Fruit fly (Drosophila melanogaster): ENCODE results near the gene CG43317.

Gene CG43317

DNA sequence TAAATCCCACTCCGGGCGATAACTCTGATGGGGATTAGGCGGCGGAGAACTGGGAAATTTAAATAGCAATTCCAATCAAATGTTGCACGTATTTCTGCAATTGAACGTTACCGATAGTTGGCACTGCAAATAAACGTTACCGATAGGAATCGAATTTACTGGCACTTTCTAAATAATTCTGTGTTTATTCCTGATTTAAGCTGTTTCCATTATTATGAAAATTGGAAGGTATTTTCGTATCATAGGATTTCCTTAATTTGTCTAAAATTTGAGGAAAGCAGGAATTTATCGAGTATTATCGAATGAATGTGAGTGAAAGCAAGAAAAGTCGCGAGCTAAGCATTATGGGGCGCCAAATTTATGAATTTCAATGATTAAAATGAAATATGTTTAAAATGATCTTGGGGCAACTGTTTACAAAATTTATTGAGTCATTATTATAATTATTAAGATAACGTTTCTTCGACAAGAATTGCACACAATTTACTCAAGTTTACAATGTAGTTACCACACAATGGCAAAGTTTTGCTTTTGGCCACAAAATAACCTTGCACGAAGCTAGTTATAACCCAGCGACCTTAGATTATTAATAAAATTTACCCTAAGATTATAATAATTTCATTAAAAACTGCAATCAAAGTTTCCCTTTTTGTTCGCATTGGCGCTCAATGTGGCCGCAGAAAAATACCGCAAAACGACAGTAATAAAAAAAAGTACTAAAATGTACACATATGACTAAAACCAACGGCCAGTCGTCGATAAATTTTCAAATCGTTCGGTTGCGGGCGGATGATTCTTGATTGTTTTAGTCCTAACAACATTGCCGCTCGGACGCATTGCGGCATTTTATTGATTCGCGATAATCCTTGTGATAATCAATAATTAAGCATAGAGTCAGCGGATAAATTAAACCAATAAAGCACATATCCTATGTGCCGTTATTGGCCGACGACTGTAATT is 30.4 kb downstream of the CG43317 start, which contains the start of gene alpha-Man-IIb (continued):
- TF ChIP-seq cg (GFP tag; optimal IDR thresholded peaks at IDR 0.05) (peak; percentile 70), CG9932 (GFP tag; IDR thresholded peaks at IDR 0.05) (no peak), sr (GFP tag; IDR thresholded peaks at IDR 0.05) (no peak), crp (GFP tag; optimal IDR thresholded peaks at IDR 0.05) (peak in 1 of 2 experiments; percentile 71), CG8359 (GFP tag; optimal IDR thresholded peaks at IDR 0.05; ENCODE audit: borderline replicate concordance) (no peak), CG4404 (GFP tag; IDR thresholded peaks at IDR 0.05) (no peak), gce (GFP tag; IDR thresholded peaks at IDR 0.05) (no peak), CG6272 (GFP tag; IDR thresholded peaks at IDR 0.05) (no peak), Usf (GFP tag; optimal IDR thresholded peaks at IDR 0.05) (no peak), eyg (GFP tag; optimal IDR thresholded peaks at IDR 0.05) (no peak), D19A (tag; optimal IDR thresholded peaks at IDR 0.05) (no peak), Camta (GFP tag; optimal IDR thresholded peaks at IDR 0.05) (peak; percentile 22), dan (GFP tag; IDR thresholded peaks at IDR 0.05) (no peak), Xbp1 (GFP tag; optimal IDR thresholded peaks at IDR 0.05) (peak; percentile 35), CG11504 (tag; optimal IDR thresholded peaks at IDR 0.05) (no peak), ken (GFP tag; IDR thresholded peaks at IDR 0.05) (no peak), Nf-YC (tag; optimal IDR thresholded peaks at IDR 0.05) (peak; percentile 35), lab (GFP tag; optimal IDR thresholded peaks at IDR 0.05) (no peak), slbo (GFP tag; IDR thresholded peaks at IDR 0.05) (peak; percentile 50; the same call in 1 of the 2 replicates), Meics (GFP tag; optimal IDR thresholded peaks at IDR 0.05) (peak; percentile 31), dmrt11E (tag; optimal IDR thresholded peaks at IDR 0.05) (no peak), CG8944 (GFP tag; optimal IDR thresholded peaks at IDR 0.05) (no peak), ara (GFP tag; IDR thresholded peaks at IDR 0.05) (no peak), tap (tag; optimal IDR thresholded peaks at IDR 0.05) (no peak), CG2120 (GFP tag; optimal IDR thresholded peaks at IDR 0.05) (peak; percentile 9), Dek (tag; optimal IDR thresholded peaks at IDR 0.05) (peak; percentile 51), CG15601 (tag; optimal IDR thresholded peaks at IDR 0.05) (no peak), CG34376 (GFP tag; optimal IDR thresholded peaks at IDR 0.05) (peak; percentile 29), CG10979 (tag; optimal IDR thresholded peaks at IDR 0.05) (no peak), h (optimal IDR thresholded peaks at IDR 0.05) (no peak), Sox100B (GFP tag; optimal IDR thresholded peaks at IDR 0.05) (no peak), Sry-δ (GFP tag; optimal IDR thresholded peaks at IDR 0.05) (peak; percentile 64), Taf1 (GFP tag; IDR thresholded peaks at IDR 0.05) (no peak), CG4854 (GFP tag; optimal IDR thresholded peaks at IDR 0.05) (no peak), tll (GFP tag; optimal IDR thresholded peaks at IDR 0.05) (no peak), CHES-1-like (GFP tag; optimal IDR thresholded peaks at IDR 0.05) (peak; percentile 19), Hr3 (GFP tag; optimal IDR thresholded peaks at IDR 0.05) (no peak), CG7271 (tag; optimal IDR thresholded peaks at IDR 0.05) (no peak), CG33213 (GFP tag; optimal IDR thresholded peaks at IDR 0.05) (peak; percentile 42), ro (GFP tag; IDR thresholded peaks at IDR 0.05) (no peak), CrebB (tag; optimal IDR thresholded peaks at IDR 0.05) (peak; percentile 19), CG3726 (GFP tag; IDR thresholded peaks at IDR 0.05) (no peak), row (GFP tag; IDR thresholded peaks at IDR 0.05) (peak; percentile 15; the same call in 1 of the 3 replicates), Rx (GFP tag; IDR thresholded peaks at IDR 0.05) (no peak), ttk (GFP tag; IDR thresholded peaks at IDR 0.05) (no peak), gsb (GFP tag; IDR thresholded peaks at IDR 0.05) (no peak), Ada2b (GFP tag; IDR thresholded peaks at IDR 0.05) (no peak), CG16813 (GFP tag; IDR thresholded peaks at IDR 0.05; ENCODE audit: partially characterized antibody) (peak; percentile 69; the same call in 2 of the 3 replicates), CG10209 (GFP tag; optimal IDR thresholded peaks at IDR 0.05) (peak; percentile 5)

All from whole organism, embryonic.